Worm (Caenorhabditis elegans) whole organism, L4/young adult: ENCODE measurements around the gene his-32.

Experiments
- W03F9.2 ChIP-seq: fragments of 150-350 bp; optimal IDR thresholded peaks from 2 replicates; lab custom pipeline; 2014; ENCODE audit warnings: missing biosample characterization, missing genetic modification characterization
- him-1 ChIP-seq: sonication (generic microtip); optimal IDR thresholded peaks from 2 replicates; lab custom pipeline; 2016; ENCODE audit warnings: missing genotype, missing genetic modification reagents, missing genetic modification characterization, missing compliant biosample characterization

DNA sequence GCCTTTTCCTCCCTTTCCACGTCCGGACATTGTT, 334 bp upstream of the his-32 start, which contains the start of gene his-31:
- TF ChIP-seq him-1 (tag; lab: Kevin White, UChicago) (no peak), W03F9.2 (tag; lab: Kevin White, UChicago) (no peak)
